Fruit fly (Drosophila melanogaster): ENCODE results near the gene CrebA.
A peak's percentile ranks its signal among the peaks of the same experiment; 100 is the strongest.

Gene CrebA

dm6 chr3L:15588514-15589138 is 53.4 kb downstream of the CrebA start, which contains the start of gene RhoGAP71E (continued):
- TF ChIP-seq CG13123 (GFP tag; optimal IDR thresholded peaks at IDR 0.05) (peak; percentile 7), CG15514 (GFP tag; optimal IDR thresholded peaks at IDR 0.05) (peak; percentile 62), Eip74EF (GFP tag; optimal IDR thresholded peaks at IDR 0.05) (peak in 1 of 2 experiments; percentile 34), CG7786 (GFP tag; optimal IDR thresholded peaks at IDR 0.05) (no peak), CG9817 (tag; optimal IDR thresholded peaks at IDR 0.05) (peak; percentile 32), CG10267 (tag; optimal IDR thresholded peaks at IDR 0.05) (peak; percentile 46), CG17186 (GFP tag; optimal IDR thresholded peaks at IDR 0.05) (no peak), CG14050 (GFP tag; IDR thresholded peaks at IDR 0.05) (no peak), Jarid2 (GFP tag; optimal IDR thresholded peaks at IDR 0.05) (peak; percentile 91), exex (tag; optimal IDR thresholded peaks at IDR 0.05) (peak; percentile 13), CG17802 (tag; optimal IDR thresholded peaks at IDR 0.05) (no peak), Side (GFP tag; optimal IDR thresholded peaks at IDR 0.05) (peak; percentile 42), run (tag; optimal IDR thresholded peaks at IDR 0.05) (peak; percentile 25), Ssrp (tag; optimal IDR thresholded peaks at IDR 0.05) (no peak), CG17912 (GFP tag; optimal IDR thresholded peaks at IDR 0.05) (peak; percentile 66), Bgb (GFP tag; IDR thresholded peaks at IDR 0.05; ENCODE audit: partially characterized antibody) (peak; percentile 55; the same call in 1 of the 2 replicates), Dad (GFP tag; optimal IDR thresholded peaks at IDR 0.05) (no peak), ro (GFP tag; IDR thresholded peaks at IDR 0.05) (no peak), HmgZ (tag; optimal IDR thresholded peaks at IDR 0.05) (peak; percentile 63), schlank (tag; optimal IDR thresholded peaks at IDR 0.05) (no peak), CG11696 (GFP tag; IDR thresholded peaks at IDR 0.05) (peak; percentile 36; the same call in 1 of the 2 replicates), luna (GFP tag; optimal IDR thresholded peaks at IDR 0.05) (no peak), CG7271 (tag; optimal IDR thresholded peaks at IDR 0.05) (no peak), CG6175 (GFP tag; IDR thresholded peaks at IDR 0.05) (no peak), CG2712 (tag; optimal IDR thresholded peaks at IDR 0.05) (peak; percentile 69), Atf3 (GFP tag; optimal IDR thresholded peaks at IDR 0.05) (no peak), CG3726 (GFP tag; IDR thresholded peaks at IDR 0.05) (peak; percentile 4; the same call in 1 of the 3 replicates), CG6254 (GFP tag; optimal IDR thresholded peaks at IDR 0.05) (no peak), gsb-n (tag; optimal IDR thresholded peaks at IDR 0.05) (peak; percentile 6), CG18764 (GFP tag; optimal IDR thresholded peaks at IDR 0.05) (no peak), CG6654 (GFP tag; optimal IDR thresholded peaks at IDR 0.05) (no peak), abd-A (tag; optimal IDR thresholded peaks at IDR 0.05) (no peak), CG31388 (GFP tag; optimal IDR thresholded peaks at IDR 0.05) (no peak), peb (GFP tag; IDR thresholded peaks at IDR 0.05) (no peak), salm (tag; optimal IDR thresholded peaks at IDR 0.05) (no peak), eve (GFP tag; optimal IDR thresholded peaks at IDR 0.05) (no peak), dan (GFP tag; IDR thresholded peaks at IDR 0.05) (no peak), grn (GFP tag; optimal IDR thresholded peaks at IDR 0.05) (no peak), CG1603 (tag; optimal IDR thresholded peaks at IDR 0.05) (peak; percentile 57), CG10654 (GFP tag; optimal IDR thresholded peaks at IDR 0.05) (no peak), CG9215 (GFP tag; IDR thresholded peaks at IDR 0.05) (no peak), CG9876 (GFP tag; optimal IDR thresholded peaks at IDR 0.05) (no peak)

All from whole organism, embryonic.